Worm (Caenorhabditis elegans): Measurements from ENCODE around the gene K02D10.3.

The K02D10.3 gene

DNA sequence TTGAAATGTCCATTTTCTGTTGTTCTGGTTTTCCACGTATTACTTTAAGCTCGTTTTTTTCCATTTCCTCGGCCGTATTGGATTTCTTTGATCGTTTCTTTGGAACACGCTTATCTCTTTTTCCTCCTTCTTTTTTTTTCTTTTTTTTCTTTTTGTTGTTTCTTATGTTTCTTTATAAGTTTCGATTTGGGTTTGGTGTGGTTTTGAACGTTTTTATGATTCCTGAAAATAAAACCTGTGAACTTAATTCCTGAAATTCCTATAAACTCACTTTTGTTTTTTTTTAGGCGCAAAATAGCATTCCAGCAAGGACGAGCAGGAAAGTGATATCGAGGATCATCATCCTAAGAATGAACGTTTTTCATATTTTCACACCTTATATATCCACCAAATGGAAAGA is 589 bp downstream of the K02D10.3 start, which contains the start of gene K02D10.2:
TSS of gene K02D10.2 (minus strand) at position 101 of the 400 bp plus-strand sequence.
- TF ChIP-seq odd-2 (tag; optimal IDR thresholded peaks at IDR 0.05) (no peak), pax-1 (tag; optimal IDR thresholded peaks at IDR 0.05) (no peak), ahr-1 (tag; optimal IDR thresholded peaks at IDR 0.05) (no peak), che-1 (tag; optimal IDR thresholded peaks at IDR 0.05) (no peak), ceh-18 (tag; optimal IDR thresholded peaks at IDR 0.05) (no peak), pha-2 (tag; optimal IDR thresholded peaks at IDR 0.05) (no peak), elt-2 (tag; optimal IDR thresholded peaks at IDR 0.05) (no peak), pha-4 (tag; optimal IDR thresholded peaks at IDR 0.05) (no peak)

DNA sequence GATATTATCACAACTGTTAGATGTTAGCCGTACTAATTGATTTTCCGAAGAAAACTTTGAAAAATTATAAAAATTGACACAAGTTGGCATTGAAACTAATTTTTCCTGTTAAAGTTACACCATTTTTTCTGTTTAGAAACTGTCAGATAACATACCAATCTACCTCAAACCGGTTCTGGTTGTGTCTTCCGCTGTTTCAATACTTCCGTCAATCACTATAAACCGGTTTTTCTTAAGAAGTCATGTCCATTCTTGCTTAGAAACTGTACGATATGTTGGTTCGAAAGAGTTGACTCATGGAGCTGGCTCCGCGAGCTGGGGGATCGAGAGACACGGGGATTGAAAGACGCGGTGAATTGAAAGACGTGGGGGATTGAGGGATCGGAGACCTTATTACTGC is 1.5 kb downstream of the K02D10.3 start:
- TF ChIP-seq dmd-4 (tag; optimal IDR thresholded peaks at IDR 0.05; ENCODE audit: borderline replicate concordance) (no peak), pat-9 (tag; optimal IDR thresholded peaks at IDR 0.05) (no peak), ceh-24 (tag; optimal IDR thresholded peaks at IDR 0.05) (no peak), dve-1 (tag; optimal IDR thresholded peaks at IDR 0.05) (no peak), ref-2 (tag; optimal IDR thresholded peaks at IDR 0.05) (no peak), hlh-13 (GFP tag; optimal IDR thresholded peaks at IDR 0.05) (no peak), C38D4.7 (GFP tag; optimal IDR thresholded peaks at IDR 0.05) (no peak), ceh-22 (tag; optimal IDR thresholded peaks at IDR 0.05) (no peak), nfya-1 (tag; optimal IDR thresholded peaks at IDR 0.05) (no peak), fkh-6 (tag; optimal IDR thresholded peaks at IDR 0.05) (no peak), ama-1 (optimal IDR thresholded peaks at IDR 0.05) (no peak), hlh-15 (tag; optimal IDR thresholded peaks at IDR 0.05) (no peak), K02D7.2 (tag; optimal IDR thresholded peaks at IDR 0.05) (no peak), sox-4 (tag; optimal IDR thresholded peaks at IDR 0.05) (no peak), unc-3 (GFP tag; conservative IDR thresholded peaks at IDR 0.05) (no peak), unc-3 (tag; optimal IDR thresholded peaks at IDR 0.05) (no peak), T23F11.4 (GFP tag; optimal IDR thresholded peaks at IDR 0.05) (no peak), rnt-1 (tag; optimal IDR thresholded peaks at IDR 0.05) (no peak), nhr-11 (tag; optimal IDR thresholded peaks at IDR 0.05) (no peak)

DNA sequence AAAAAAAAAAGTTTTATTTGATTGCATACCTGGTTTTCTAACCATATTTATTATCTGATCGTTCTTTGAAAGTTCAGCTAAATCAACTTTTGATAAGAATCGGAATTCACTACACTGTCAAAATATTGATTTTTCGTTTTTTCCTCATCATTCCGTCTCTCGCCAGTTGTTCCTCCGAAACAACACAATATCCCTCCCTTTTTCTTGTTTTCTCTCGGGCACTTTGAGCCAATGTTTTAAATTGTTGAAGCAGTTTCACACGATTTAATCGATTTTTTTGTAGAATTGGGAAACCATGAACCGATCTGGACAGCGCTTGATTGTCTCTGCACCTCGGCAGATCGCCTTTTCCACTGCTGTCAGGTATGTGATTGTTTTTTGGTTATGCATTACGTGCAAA is 2.5 kb downstream of the K02D10.3 start, which contains the start of gene K02D10.1:
TSS of gene K02D10.1 (plus strand) at position 284 of the 400 bp plus-strand sequence.
- no peak for TF ChIP-seq pros-1 (tag; optimal IDR thresholded peaks at IDR 0.05)
- no peak for TF ChIP-seq unc-86 (tag; optimal IDR thresholded peaks at IDR 0.05)

DNA sequence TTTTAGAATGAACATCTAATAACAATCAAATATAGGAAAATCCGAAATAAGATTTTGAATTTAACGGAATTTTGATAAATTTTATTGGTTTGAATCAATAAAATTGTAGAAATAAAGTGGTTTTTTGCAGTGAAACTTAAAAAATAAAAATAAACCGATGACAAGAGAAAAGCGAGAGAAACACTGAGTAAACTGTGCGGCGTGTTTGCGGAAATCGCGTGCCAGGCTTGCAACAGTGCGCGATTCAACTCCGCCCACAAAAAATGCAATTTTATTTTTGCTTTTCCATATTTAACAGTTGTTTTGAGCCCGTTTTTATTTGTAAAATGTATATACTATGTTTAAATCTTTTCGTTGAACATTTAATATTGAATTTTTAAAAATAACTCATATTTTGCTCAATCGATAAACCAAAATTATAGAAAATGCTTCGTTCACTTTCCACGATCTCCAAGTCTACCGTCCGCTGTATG is 3.8 kb downstream of the K02D10.3 start, which contains the start of gene mtss-1:
TSS of gene mtss-1 (plus strand) at position 423 of the 473 bp plus-strand sequence.
- TF ChIP-seq unc-86 (tag; optimal IDR thresholded peaks at IDR 0.05) = peak; percentile 76
- no peak for TF ChIP-seq ama-1 (optimal IDR thresholded peaks at IDR 0.05)
- peak; percentile 70 for TF ChIP-seq fkh-6 (tag; optimal IDR thresholded peaks at IDR 0.05)
- TF ChIP-seq T23F11.4 (GFP tag; optimal IDR thresholded peaks at IDR 0.05) = peak; percentile 73
- TF ChIP-seq ceh-6 (GFP tag; optimal IDR thresholded peaks at IDR 0.05) = peak; percentile 67
- TF ChIP-seq nhr-232 (tag; optimal IDR thresholded peaks at IDR 0.05) = peak; percentile 53
- no peak for TF ChIP-seq mec-3 (tag; optimal IDR thresholded peaks at IDR 0.05; ENCODE audit: borderline replicate concordance)
- TF ChIP-seq sox-4 (tag; optimal IDR thresholded peaks at IDR 0.05) = peak; percentile 81
- TF ChIP-seq unc-42 (tag; optimal IDR thresholded peaks at IDR 0.05) = peak; percentile 13
- TF ChIP-seq dmd-4 (tag; optimal IDR thresholded peaks at IDR 0.05; ENCODE audit: borderline replicate concordance) = no peak
- no peak for TF ChIP-seq ceh-30 (tag; optimal IDR thresholded peaks at IDR 0.05)
- peak; percentile 57 for TF ChIP-seq F13H6.1 (tag; optimal IDR thresholded peaks at IDR 0.05)
- peak; percentile 77 for TF ChIP-seq ceh-19 (GFP tag; optimal IDR thresholded peaks at IDR 0.05)
- TF ChIP-seq C38D4.7 (GFP tag; optimal IDR thresholded peaks at IDR 0.05) = peak; percentile 71
- no peak for TF ChIP-seq sdc-2 (tag; optimal IDR thresholded peaks at IDR 0.05)
- no peak for TF ChIP-seq pha-4 (tag; optimal IDR thresholded peaks at IDR 0.05)
- TF ChIP-seq K09A11.1 (tag; optimal IDR thresholded peaks at IDR 0.05; ENCODE audit: insufficient read depth) = peak; percentile 77
- peak; percentile 64 for TF ChIP-seq ref-2 (tag; optimal IDR thresholded peaks at IDR 0.05)
- peak; percentile 77 for TF ChIP-seq ceh-31 (tag; optimal IDR thresholded peaks at IDR 0.05)
- TF ChIP-seq ztf-16 (tag; optimal IDR thresholded peaks at IDR 0.05) = peak; percentile 79
- peak; percentile 74 for TF ChIP-seq pha-2 (tag; optimal IDR thresholded peaks at IDR 0.05)
- TF ChIP-seq ceh-22 (tag; optimal IDR thresholded peaks at IDR 0.05) = no peak
- TF ChIP-seq madf-2 (tag; optimal IDR thresholded peaks at IDR 0.05) = peak; percentile 64
- peak; percentile 31 for TF ChIP-seq tbx-7 (tag; optimal IDR thresholded peaks at IDR 0.05)
- TF ChIP-seq ceh-18 (tag; optimal IDR thresholded peaks at IDR 0.05) = peak; percentile 24
- TF ChIP-seq lin-11 (tag; optimal IDR thresholded peaks at IDR 0.05) = peak; percentile 62
- peak; percentile 52 for TF ChIP-seq Y22D7AL.16 (tag; optimal IDR thresholded peaks at IDR 0.05)
- TF ChIP-seq elt-2 (tag; optimal IDR thresholded peaks at IDR 0.05) = peak; percentile 92
- peak; percentile 85 for TF ChIP-seq fax-1 (tag; optimal IDR thresholded peaks at IDR 0.05)
- TF ChIP-seq pqm-1 (tag; optimal IDR thresholded peaks at IDR 0.05) = no peak
- peak; percentile 59 for TF ChIP-seq hlh-15 (tag; optimal IDR thresholded peaks at IDR 0.05)
